Worm (Caenorhabditis elegans) whole organism, mixed stage, embryonic: ENCODE results near the gene egl-6.
A peak's percentile ranks its signal among the peaks of the same experiment; 100 is the strongest.

Source experiments
- M03D4.4 ChIP-seq: sonication (generic microtip); optimal IDR thresholded peaks from 2 replicates; lab custom pipeline; 2017; ENCODE audit warnings: mild to moderate bottlenecking, missing genetic modification characterization, missing compliant biosample characterization
- ceh-39 ChIP-seq: fragments of 150-350 bp; optimal IDR thresholded peaks from 2 replicates; lab custom pipeline; 2014; ENCODE audit warnings: missing biosample characterization, missing genetic modification characterization
- ceh-43 ChIP-seq: fragments of 200-800 bp; sonication (Bioruptor generic); optimal IDR thresholded peaks from 2 replicates; lab custom pipeline; 2018; ENCODE audit warnings: mild to moderate bottlenecking, missing genetic modification characterization, moderate library complexity, missing compliant biosample characterization
- ces-1 ChIP-seq: fragments of 150-350 bp; optimal IDR thresholded peaks from 2 replicates; lab custom pipeline; 2014; ENCODE audit warnings: missing biosample characterization, missing genetic modification reagents, missing genetic modification characterization
- cnd-1 ChIP-seq: fragments of 200-800 bp; sonication (Bioruptor generic); optimal IDR thresholded peaks from 2 replicates; lab custom pipeline; 2018; ENCODE audit warnings: mild to moderate bottlenecking, missing genetic modification characterization, missing compliant biosample characterization
- drap-1 ChIP-seq: fragments of 200-800 bp; sonication (Bioruptor generic); optimal IDR thresholded peaks from 3 replicates; lab custom pipeline; 2018; ENCODE audit warnings: mild to moderate bottlenecking, missing genetic modification characterization, missing compliant biosample characterization
- elt-1 ChIP-seq: sonication (generic microtip); optimal IDR thresholded peaks from 2 replicates; lab custom pipeline; 2017; ENCODE audit warnings: missing genetic modification characterization, mild to moderate bottlenecking, missing compliant biosample characterization, antibody characterized with exemption, moderate library complexity, borderline replicate concordance; ENCODE audit not compliant: insufficient read depth
- elt-3 ChIP-seq: fragments of 150-350 bp; optimal IDR thresholded peaks from 2 replicates; lab custom pipeline; 2014; ENCODE audit warnings: missing biosample characterization, missing genetic modification characterization
- flh-1 ChIP-seq: fragments of 200-800 bp; sonication (Bioruptor generic); optimal IDR thresholded peaks from 2 replicates; lab custom pipeline; 2018; ENCODE audit warnings: mild to moderate bottlenecking, missing genetic modification characterization, moderate library complexity, missing compliant biosample characterization
- ham-2 ChIP-seq: fragments of 200-800 bp; sonication (Bioruptor generic); optimal IDR thresholded peaks from 2 replicates; lab custom pipeline; 2018; ENCODE audit warnings: mild to moderate bottlenecking, missing genetic modification characterization, missing compliant biosample characterization
- hlh-1 ChIP-seq: fragments of 150-350 bp; optimal IDR thresholded peaks from 2 replicates; lab custom pipeline; 2014; ENCODE audit warnings: missing biosample characterization, missing genetic modification reagents, missing genetic modification characterization
- lin-13 ChIP-seq: fragments of 150-350 bp; optimal IDR thresholded peaks from 2 replicates; lab custom pipeline; 2014; ENCODE audit warnings: missing biosample characterization, missing genetic modification characterization
- lin-32 ChIP-seq: fragments of 200-800 bp; sonication (Bioruptor generic); optimal IDR thresholded peaks from 2 replicates; lab custom pipeline; 2018; ENCODE audit warnings: mild to moderate bottlenecking, missing genetic modification characterization, missing compliant biosample characterization
- lsy-2 ChIP-seq: fragments of 150-350 bp; optimal IDR thresholded peaks from 2 replicates; lab custom pipeline; 2014; ENCODE audit warnings: missing biosample characterization, missing genetic modification characterization
- mab-5 ChIP-seq: fragments of 150-350 bp; optimal IDR thresholded peaks from 2 replicates; lab custom pipeline; 2014; ENCODE audit warnings: missing biosample characterization, missing genetic modification characterization
- mep-1 ChIP-seq: fragments of 150-350 bp; optimal IDR thresholded peaks from 2 replicates; lab custom pipeline; 2017; ENCODE audit warnings: missing biosample characterization, missing genetic modification reagents, missing genetic modification characterization, inconsistent platforms
- nhr-12 ChIP-seq: fragments of 150-350 bp; optimal IDR thresholded peaks from 2 replicates; lab custom pipeline; 2014; ENCODE audit warnings: missing biosample characterization, missing genetic modification characterization
- nhr-2 ChIP-seq: fragments of 150-350 bp; optimal IDR thresholded peaks from 2 replicates; lab custom pipeline; 2014; ENCODE audit warnings: missing biosample characterization, missing genetic modification characterization
- nhr-237 ChIP-seq: fragments of 150-350 bp; optimal IDR thresholded peaks from 2 replicates; lab custom pipeline; 2014; ENCODE audit warnings: missing biosample characterization, missing genetic modification characterization
- nhr-28 ChIP-seq: fragments of 150-350 bp; optimal IDR thresholded peaks from 2 replicates; lab custom pipeline; 2014; ENCODE audit warnings: missing biosample characterization, missing genetic modification characterization
- nhr-76 ChIP-seq: sonication (generic microtip); optimal IDR thresholded peaks from 2 replicates; lab custom pipeline; 2017; ENCODE audit warnings: missing biosample characterization, missing genetic modification characterization
- sem-2 ChIP-seq: fragments of 200-800 bp; sonication (Bioruptor generic); optimal IDR thresholded peaks from 2 replicates; lab custom pipeline; 2018; ENCODE audit warnings: mild to moderate bottlenecking, missing genetic modification characterization, missing compliant biosample characterization
- snpc-4 ChIP-seq: fragments of 150-350 bp; optimal IDR thresholded peaks from 2 replicates; lab custom pipeline; 2014; ENCODE audit warnings: missing biosample characterization, missing genetic modification characterization
- sptf-1 ChIP-seq: sonication (generic microtip); optimal IDR thresholded peaks from 2 replicates; lab custom pipeline; 2017; ENCODE audit warnings: mild to moderate bottlenecking, missing genetic modification characterization, moderate library complexity, missing compliant biosample characterization
- tbx-8 ChIP-seq: fragments of 200-800 bp; sonication (Bioruptor generic); optimal IDR thresholded peaks from 2 replicates; lab custom pipeline; 2018; ENCODE audit warnings: mild to moderate bottlenecking, missing genetic modification characterization, moderate library complexity, missing compliant biosample characterization
- unc-120 ChIP-seq: sonication (generic microtip); optimal IDR thresholded peaks from 2 replicates; lab custom pipeline; 2017; ENCODE audit warnings: missing genetic modification characterization, missing compliant biosample characterization; ENCODE audit not compliant: poor library complexity, severe bottlenecking
- unc-39 ChIP-seq: fragments of 150-350 bp; optimal IDR thresholded peaks from 2 replicates; lab custom pipeline; 2014; ENCODE audit warnings: missing biosample characterization, missing genetic modification characterization
- unc-62 ChIP-seq: fragments of 150-350 bp; optimal IDR thresholded peaks from 2 replicates; lab custom pipeline; 2014; ENCODE audit warnings: missing biosample characterization, missing genetic modification reagents, missing genetic modification characterization
- zip-8 ChIP-seq: fragments of 150-350 bp; optimal IDR thresholded peaks from 2 replicates; lab custom pipeline; 2014; ENCODE audit warnings: missing biosample characterization, missing genetic modification characterization
- ztf-11 ChIP-seq: fragments of 150-350 bp; optimal IDR thresholded peaks from 2 replicates; lab custom pipeline; 2014; ENCODE audit warnings: missing biosample characterization, missing genetic modification characterization

egl-6 gene

DNA sequence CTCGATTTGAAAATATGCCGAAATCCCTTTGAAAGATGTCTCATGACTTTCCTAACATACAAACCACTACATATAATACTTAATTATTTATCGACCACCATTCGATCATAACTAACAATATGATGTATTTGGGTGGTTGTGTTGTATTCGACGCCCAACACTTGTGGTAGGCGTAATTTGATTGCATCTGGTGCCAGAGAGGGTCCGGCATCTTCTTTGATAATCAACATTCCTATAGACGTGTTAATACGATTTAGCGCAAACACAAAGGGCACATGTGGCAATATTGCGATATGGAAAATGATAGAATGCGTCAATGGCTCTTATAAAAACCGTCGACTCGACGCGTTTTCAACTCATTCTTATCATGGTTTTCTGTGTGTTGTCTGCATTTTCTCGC is 27.0 kb upstream of the egl-6 start:
- TF ChIP-seq ces-1 (GFP tag; lab: Kevin White, UChicago) (peak; percentile 74), elt-3 (tag; lab: Kevin White, UChicago) (no peak), zip-8 (tag; lab: Kevin White, UChicago) (no peak), sptf-1 (tag; lab: Kevin White, UChicago) (no peak)

DNA sequence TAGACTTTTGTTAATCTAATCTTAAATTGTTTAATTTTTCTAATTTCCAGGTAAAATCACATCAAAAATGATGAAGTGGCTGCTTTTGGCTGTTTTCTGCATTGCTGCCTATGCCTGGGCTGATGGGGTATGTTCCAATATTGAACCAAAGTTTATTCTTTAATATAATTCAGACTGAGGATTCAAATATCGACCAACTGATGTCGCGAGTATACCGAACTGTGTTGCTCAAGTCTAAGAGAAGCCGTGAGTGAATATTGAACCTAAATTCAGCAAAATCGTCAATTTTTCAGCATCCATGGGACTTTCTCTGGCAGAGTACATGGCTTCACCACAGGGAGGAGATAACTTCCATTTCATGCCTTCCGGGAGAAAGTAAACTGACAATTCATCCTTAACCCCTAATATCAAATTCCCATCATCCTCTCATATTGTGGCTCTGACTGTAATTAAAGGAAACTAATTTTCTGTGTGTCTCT is 26.3 kb upstream of the egl-6 start, which contains the start of gene nlp-49:
Gene nlp-49, plus strand, starts transcription at position 51 of the 479 bp plus-strand sequence.
- TF ChIP-seq ces-1 (GFP tag; lab: Kevin White, UChicago), result no peak
- TF ChIP-seq nhr-76 (tag; lab: Kevin White, UChicago), result no peak

DNA sequence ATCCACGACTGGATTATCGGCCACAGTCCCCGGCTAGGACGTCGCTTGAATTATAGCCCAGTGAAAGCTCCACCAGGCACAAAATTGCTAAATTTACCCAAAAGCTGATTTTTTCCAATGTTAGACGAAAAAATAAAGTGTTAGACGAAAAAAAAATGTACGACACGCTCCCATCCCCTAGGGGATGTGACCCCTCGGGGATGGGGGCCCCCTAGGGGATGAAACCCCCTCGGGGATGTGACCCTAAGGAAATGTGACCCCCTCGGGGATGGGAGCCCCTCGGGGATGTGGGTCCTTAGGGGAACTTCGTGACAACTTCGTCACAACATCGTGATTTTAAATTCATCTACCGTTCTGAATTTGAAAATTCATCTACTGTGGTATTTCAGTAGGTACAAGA is 25.2 kb upstream of the egl-6 start:
- TF ChIP-seq snpc-4 (tag; lab: Kevin White, UChicago) (no peak), elt-1 (tag; lab: Kevin White, UChicago) (no peak), unc-39 (tag; lab: Kevin White, UChicago) (no peak), ham-2 (GFP tag; lab: Kevin White, UChicago) (no peak), cnd-1 (tag; lab: Kevin White, UChicago) (no peak), unc-120 (no peak), nhr-28 (tag; lab: Kevin White, UChicago) (no peak), nhr-237 (tag; lab: Kevin White, UChicago) (no peak), lin-32 (no peak), hlh-1 (tag; lab: Kevin White, UChicago) (no peak)

DNA sequence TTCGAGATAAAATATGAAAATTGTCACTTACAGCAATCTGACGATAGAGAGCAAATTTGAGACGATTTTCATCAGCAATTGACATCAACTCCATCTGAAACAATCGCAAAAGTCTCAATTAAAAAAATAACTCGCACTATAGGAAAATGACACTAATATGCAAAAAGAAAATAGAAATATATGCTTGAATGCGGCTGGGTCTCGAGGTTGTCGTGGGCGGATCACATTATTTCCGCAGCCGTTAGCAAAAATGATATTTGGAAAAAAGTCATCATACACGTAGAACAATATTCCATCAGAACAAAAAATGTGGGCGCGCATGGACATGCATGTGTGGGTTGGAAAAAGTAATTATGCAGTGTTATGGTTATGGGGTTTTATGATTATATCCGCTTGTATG is 13.6 kb upstream of the egl-6 start, which contains the start of gene Y23B4A.1:
Gene Y23B4A.1, minus strand, starts transcription at position 101 of the 400 bp plus-strand sequence.
- TF ChIP-seq flh-1 (GFP tag; lab: Kevin White, UChicago) (no peak), ceh-43 (GFP tag; lab: Kevin White, UChicago) (no peak), cnd-1 (tag; lab: Kevin White, UChicago) (no peak), mab-5 (tag; lab: Kevin White, UChicago) (no peak), unc-62 (GFP tag; lab: Kevin White, UChicago) (no peak), nhr-237 (tag; lab: Kevin White, UChicago) (no peak), M03D4.4 (tag; lab: Kevin White, UChicago) (no peak), ceh-39 (tag; lab: Kevin White, UChicago) (no peak), unc-120 (no peak)

DNA sequence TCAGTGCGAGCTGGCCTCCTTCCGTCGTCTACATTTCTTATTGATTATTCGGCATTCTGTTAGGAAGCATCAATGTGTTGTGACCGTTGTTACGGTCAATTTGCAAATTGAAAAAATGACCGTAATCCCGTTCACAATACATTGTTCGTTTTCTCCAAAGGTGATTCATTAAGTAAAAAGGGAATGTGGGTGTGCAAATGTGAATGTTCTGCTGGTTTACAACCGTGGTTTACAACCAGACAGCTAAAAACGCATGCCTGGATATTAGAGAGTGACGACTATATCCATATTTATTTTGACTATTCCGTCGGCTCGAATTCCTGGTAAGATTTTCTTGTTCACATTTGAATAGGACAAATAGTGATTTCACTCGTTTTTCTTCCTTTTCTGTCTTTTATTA is 11.8 kb upstream of the egl-6 start, which contains the start of gene capa-1:
Gene capa-1, plus strand, starts transcription at position 301 of the 400 bp plus-strand sequence.
- TF ChIP-seq sptf-1 (tag; lab: Kevin White, UChicago) (no peak), zip-8 (tag; lab: Kevin White, UChicago) (no peak), drap-1 (GFP tag; lab: Kevin White, UChicago) (no peak), tbx-8 (GFP tag; lab: Kevin White, UChicago) (no peak), lsy-2 (no peak), ceh-43 (GFP tag; lab: Kevin White, UChicago) (no peak), mep-1 (no peak), ces-1 (GFP tag; lab: Kevin White, UChicago) (no peak), sem-2 (no peak), unc-62 (GFP tag; lab: Kevin White, UChicago) (no peak), M03D4.4 (tag; lab: Kevin White, UChicago) (no peak), lin-13 (tag; lab: Kevin White, UChicago) (no peak)

DNA sequence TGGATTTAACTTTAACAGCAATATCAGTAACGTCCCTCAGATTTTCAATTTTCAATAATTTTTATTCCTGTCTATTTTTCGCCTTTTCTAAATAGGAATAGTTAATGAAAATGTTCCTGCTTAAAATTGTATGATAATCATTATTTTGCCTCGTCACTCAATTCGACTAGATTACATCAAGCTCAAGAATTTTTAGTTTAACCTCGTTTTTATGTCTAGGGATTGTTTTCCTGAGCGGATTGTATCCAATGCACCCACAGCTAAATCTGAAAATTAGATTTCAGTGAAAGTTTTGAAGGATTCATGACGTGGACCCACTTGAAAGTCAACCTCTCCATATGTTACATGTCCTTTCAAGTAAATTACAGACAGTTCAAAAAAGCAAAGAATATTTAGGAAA is 7.2 kb upstream of the egl-6 start:
- TF ChIP-seq lin-32 (no peak), mab-5 (tag; lab: Kevin White, UChicago) (no peak), ztf-11 (no peak), lsy-2 (no peak), sem-2 (no peak), nhr-12 (no peak), zip-8 (tag; lab: Kevin White, UChicago) (no peak), hlh-1 (tag; lab: Kevin White, UChicago) (no peak), tbx-8 (GFP tag; lab: Kevin White, UChicago) (no peak), ces-1 (GFP tag; lab: Kevin White, UChicago) (no peak), unc-62 (GFP tag; lab: Kevin White, UChicago) (no peak), nhr-2 (tag; lab: Kevin White, UChicago) (no peak), mep-1 (no peak), flh-1 (GFP tag; lab: Kevin White, UChicago) (no peak)
